Fruit fly (Drosophila melanogaster) S2 (cell line): ENCODE measurements around the gene Hinfp.

Experiments used
- CG8478 ChIP-seq: fragments of >200 bp; optimal IDR thresholded peaks from 2 replicates; lab custom pipeline; 2018
- CTCF ChIP-seq, 2 experiments: fragments of >200 bp; optimal IDR thresholded peaks; 2 replicates each; lab custom pipeline; 2018

dm6 chrX:655492-656379 lies 30.4 kb downstream of the Hinfp start, which contains the start of the genes Hmt4-20 and SkpA:
- no peak for TF ChIP-seq CG8478 (lab: Kevin White, UChicago)
- peak; percentile 42 to 62 for TF ChIP-seq CTCF (optimal IDR thresholded peaks at IDR 0.05; lab: Kevin White, UChicago)
